Fruit fly (Drosophila melanogaster): ENCODE measurements around the gene CG3544.

The CG3544 gene

dm6 chr2L:784036-784435 is at the start of gene CG3544:
Gene CG3544, plus strand, starts transcription at chr2L:784336.
- no peak for TF ChIP-seq EcR (GFP tag; optimal IDR thresholded peaks at IDR 0.05)
- TF ChIP-seq usp (GFP tag; optimal IDR thresholded peaks at IDR 0.05), result no peak
- no peak for TF ChIP-seq Dll (optimal IDR thresholded peaks at IDR 0.05)
- TF ChIP-seq CG8478 (optimal IDR thresholded peaks at IDR 0.05), result no peak
- no peak for TF ChIP-seq pan (optimal IDR thresholded peaks at IDR 0.05)
- TF ChIP-seq psq (optimal IDR thresholded peaks at IDR 0.05), result no peak

- TF ChIP-seq EcR (GFP tag; optimal IDR thresholded peaks at IDR 0.05), result no peak
- TF ChIP-seq Dll (optimal IDR thresholded peaks at IDR 0.05), result no peak
- no peak for TF ChIP-seq usp (GFP tag; optimal IDR thresholded peaks at IDR 0.05)
- no peak for TF ChIP-seq psq (optimal IDR thresholded peaks at IDR 0.05)
- TF ChIP-seq CG8478 (optimal IDR thresholded peaks at IDR 0.05), result no peak
- no peak for TF ChIP-seq pan (optimal IDR thresholded peaks at IDR 0.05)
Observed at dm6 chr2L:735772-736171, 48.4 kb upstream of the CG3544 start.

dm6 chr2L:740031-740430 is 44.1 kb upstream of the CG3544 start:
- TF ChIP-seq psq (optimal IDR thresholded peaks at IDR 0.05) (no peak), CG8478 (optimal IDR thresholded peaks at IDR 0.05) (no peak), pan (optimal IDR thresholded peaks at IDR 0.05) (no peak), EcR (GFP tag; optimal IDR thresholded peaks at IDR 0.05) (no peak), Dll (optimal IDR thresholded peaks at IDR 0.05) (no peak), usp (GFP tag; optimal IDR thresholded peaks at IDR 0.05) (no peak)

dm6 chr2L:744295-744694 is 39.8 kb upstream of the CG3544 start, which contains the start of gene Eaat2:
Gene Eaat2, minus strand, starts transcription at chr2L:744395.
- TF ChIP-seq EcR (GFP tag; optimal IDR thresholded peaks at IDR 0.05) (no peak), usp (GFP tag; optimal IDR thresholded peaks at IDR 0.05) (no peak), psq (optimal IDR thresholded peaks at IDR 0.05) (no peak), pan (optimal IDR thresholded peaks at IDR 0.05) (no peak), Dll (optimal IDR thresholded peaks at IDR 0.05) (no peak), CG8478 (optimal IDR thresholded peaks at IDR 0.05) (no peak)

dm6 chr2L:745785-746184 is 38.4 kb upstream of the CG3544 start:
- TF ChIP-seq psq (optimal IDR thresholded peaks at IDR 0.05), result no peak
- TF ChIP-seq EcR (GFP tag; optimal IDR thresholded peaks at IDR 0.05), result no peak
- TF ChIP-seq Dll (optimal IDR thresholded peaks at IDR 0.05), result no peak
- TF ChIP-seq CG8478 (optimal IDR thresholded peaks at IDR 0.05), result no peak
- no peak for TF ChIP-seq pan (optimal IDR thresholded peaks at IDR 0.05)

- TF ChIP-seq usp (GFP tag; optimal IDR thresholded peaks at IDR 0.05), result no peak
- TF ChIP-seq EcR (GFP tag; optimal IDR thresholded peaks at IDR 0.05), result no peak
- no peak for TF ChIP-seq psq (optimal IDR thresholded peaks at IDR 0.05)
- TF ChIP-seq CG8478 (optimal IDR thresholded peaks at IDR 0.05), result no peak
- TF ChIP-seq pan (optimal IDR thresholded peaks at IDR 0.05), result no peak
- TF ChIP-seq Dll (optimal IDR thresholded peaks at IDR 0.05), result no peak
Observed at dm6 chr2L:749645-750044, 34.5 kb upstream of the CG3544 start, which contains the start of gene GABA-B-R3. Gene GABA-B-R3, plus strand, starts transcription at chr2L:749945.

- TF ChIP-seq pan (optimal IDR thresholded peaks at IDR 0.05) (no peak), usp (GFP tag; optimal IDR thresholded peaks at IDR 0.05) (no peak), EcR (GFP tag; optimal IDR thresholded peaks at IDR 0.05) (no peak), Dll (optimal IDR thresholded peaks at IDR 0.05) (no peak), CG8478 (optimal IDR thresholded peaks at IDR 0.05) (no peak), psq (optimal IDR thresholded peaks at IDR 0.05) (no peak)
Observed at dm6 chr2L:750299-750698, 33.8 kb upstream of the CG3544 start.

- TF ChIP-seq usp (GFP tag; optimal IDR thresholded peaks at IDR 0.05) (no peak), CG8478 (optimal IDR thresholded peaks at IDR 0.05) (no peak), psq (optimal IDR thresholded peaks at IDR 0.05) (no peak), pan (optimal IDR thresholded peaks at IDR 0.05) (no peak), Dll (optimal IDR thresholded peaks at IDR 0.05) (no peak), EcR (GFP tag; optimal IDR thresholded peaks at IDR 0.05) (no peak)
Observed at dm6 chr2L:773247-773646, 10.9 kb upstream of the CG3544 start, which contains the start of gene CG12506. Gene CG12506, plus strand, starts transcription at chr2L:773547.

dm6 chr2L:776236-776635 is 7.9 kb upstream of the CG3544 start, which contains the start of gene CG13946:
Gene CG13946, plus strand, starts transcription at chr2L:776536.
- TF ChIP-seq CG8478 (optimal IDR thresholded peaks at IDR 0.05) (no peak), Dll (optimal IDR thresholded peaks at IDR 0.05) (no peak), usp (GFP tag; optimal IDR thresholded peaks at IDR 0.05) (no peak), EcR (GFP tag; optimal IDR thresholded peaks at IDR 0.05) (no peak), pan (optimal IDR thresholded peaks at IDR 0.05) (no peak), psq (optimal IDR thresholded peaks at IDR 0.05) (no peak)

dm6 chr2L:779123-779584 is 5.0 kb upstream of the CG3544 start, which contains the start of gene CG13947:
Gene CG13947, plus strand, starts transcription at chr2L:779173.
- TF ChIP-seq usp (GFP tag; optimal IDR thresholded peaks at IDR 0.05) (no peak), EcR (GFP tag; optimal IDR thresholded peaks at IDR 0.05) (no peak), Dll (optimal IDR thresholded peaks at IDR 0.05) (no peak), psq (optimal IDR thresholded peaks at IDR 0.05) (no peak), pan (optimal IDR thresholded peaks at IDR 0.05) (no peak), CG8478 (optimal IDR thresholded peaks at IDR 0.05) (no peak)

dm6 chr2L:780182-780581 is 4.0 kb upstream of the CG3544 start, which contains the start of gene Gr21a:
Gene Gr21a, plus strand, starts transcription at chr2L:780482.
- TF ChIP-seq CG8478 (optimal IDR thresholded peaks at IDR 0.05), result no peak

- no peak for TF ChIP-seq psq (optimal IDR thresholded peaks at IDR 0.05)
- no peak for TF ChIP-seq pan (optimal IDR thresholded peaks at IDR 0.05)
- TF ChIP-seq CG8478 (optimal IDR thresholded peaks at IDR 0.05), result no peak
- no peak for TF ChIP-seq EcR (GFP tag; optimal IDR thresholded peaks at IDR 0.05)
- no peak for TF ChIP-seq Dll (optimal IDR thresholded peaks at IDR 0.05)
- no peak for TF ChIP-seq usp (GFP tag; optimal IDR thresholded peaks at IDR 0.05)
Observed at dm6 chr2L:780851-781250, 3.3 kb upstream of the CG3544 start.

dm6 chr2L:789966-790365 is 5.8 kb downstream of the CG3544 start:
- no peak for TF ChIP-seq EcR (GFP tag; optimal IDR thresholded peaks at IDR 0.05)
- no peak for TF ChIP-seq Dll (optimal IDR thresholded peaks at IDR 0.05)
- no peak for TF ChIP-seq CG8478 (optimal IDR thresholded peaks at IDR 0.05)
- TF ChIP-seq pan (optimal IDR thresholded peaks at IDR 0.05), result no peak
- TF ChIP-seq usp (GFP tag; optimal IDR thresholded peaks at IDR 0.05), result no peak
- TF ChIP-seq psq (optimal IDR thresholded peaks at IDR 0.05), result no peak
